Fruit fly (Drosophila melanogaster) whole organism, embryonic: ENCODE results near the gene CG4730.

ENCODE experiments used
- Abd-B ChIP-seq: fragments of 200-800 bp; sonication (Bioruptor generic); optimal IDR thresholded peaks from 2 replicates; lab custom pipeline; 2018; ENCODE audit warnings: missing biosample characterization, mild to moderate bottlenecking, missing genetic modification characterization, moderate library complexity
- Atf-2 ChIP-seq: fragments of 200-800 bp; sonication (Bioruptor generic); optimal IDR thresholded peaks from 2 replicates; lab custom pipeline; 2016; ENCODE audit warnings: missing biosample characterization, missing genetic modification characterization
- Atf3 ChIP-seq: fragments of 200-800 bp; sonication (Bioruptor generic); optimal IDR thresholded peaks from 3 replicates; lab custom pipeline; 2016; ENCODE audit warnings: missing biosample characterization, missing genetic modification characterization
- CG10431 ChIP-seq: fragments of 200-800 bp; sonication (Bioruptor generic); optimal IDR thresholded peaks from 3 replicates; lab custom pipeline; 2018; ENCODE audit warnings: missing biosample characterization, mild to moderate bottlenecking, missing genetic modification characterization
- CG11456 ChIP-seq: fragments of 200-800 bp; sonication (Bioruptor generic); IDR thresholded peaks from 3 replicates; pipeline ENCODE4 v1.3.6; 2022; ENCODE audit warnings: missing biosample characterization, missing genetic modification characterization
- CG12299 ChIP-seq: fragments of 200-800 bp; sonication (Bioruptor generic); optimal IDR thresholded peaks from 2 replicates; lab custom pipeline; 2018; ENCODE audit warnings: missing biosample characterization, mild to moderate bottlenecking, missing genetic modification characterization
- CG1233 ChIP-seq: fragments of 200-800 bp; sonication (Bioruptor generic); optimal IDR thresholded peaks from 4 replicates; lab custom pipeline; 2018; ENCODE audit warnings: missing biosample characterization, mild to moderate bottlenecking, missing genetic modification characterization
- CG13296 ChIP-seq: fragments of 200-800 bp; sonication (Bioruptor generic); optimal IDR thresholded peaks from 3 replicates; lab custom pipeline; 2018; ENCODE audit warnings: missing biosample characterization, mild to moderate bottlenecking, missing genetic modification characterization
- CG14050 ChIP-seq: fragments of 200-800 bp; sonication (Bioruptor generic); IDR thresholded peaks from 3 replicates; pipeline ENCODE4 v1.3.6; 2022; ENCODE audit warnings: missing biosample characterization, missing genetic modification characterization
- CG14860 ChIP-seq: fragments of 200-800 bp; sonication (Bioruptor generic); IDR thresholded peaks from 3 replicates; pipeline ENCODE4 v1.3.6; 2022; ENCODE audit warnings: missing biosample characterization, missing genetic modification characterization; ENCODE audit not compliant: partially characterized antibody
- CG14965 ChIP-seq: fragments of 200-800 bp; sonication (Bioruptor generic); optimal IDR thresholded peaks from 2 replicates; lab custom pipeline; 2016; ENCODE audit warnings: missing biosample characterization, missing genetic modification characterization, borderline replicate concordance
- CG15073 ChIP-seq: fragments of 200-800 bp; sonication (Bioruptor generic); optimal IDR thresholded peaks from 2 replicates; lab custom pipeline; 2016; ENCODE audit warnings: missing biosample characterization, missing genetic modification characterization
- CG1529 ChIP-seq: fragments of 200-800 bp; sonication (Bioruptor generic); optimal IDR thresholded peaks from 3 replicates; lab custom pipeline; 2018; ENCODE audit warnings: missing biosample characterization, missing genetic modification characterization
- CG15601 ChIP-seq: fragments of 200-800 bp; sonication (Bioruptor generic); optimal IDR thresholded peaks from 3 replicates; lab custom pipeline; 2019; ENCODE audit warnings: missing biosample characterization, mild to moderate bottlenecking, missing genetic modification characterization, moderate library complexity
- CG17912 ChIP-seq: fragments of 200-800 bp; sonication (Bioruptor generic); optimal IDR thresholded peaks from 2 replicates; lab custom pipeline; 2018; ENCODE audit warnings: missing biosample characterization, mild to moderate bottlenecking, missing genetic modification characterization
- CG32532 ChIP-seq: fragments of 200-800 bp; sonication (Bioruptor generic); IDR thresholded peaks from 2 replicates; pipeline ENCODE4 v1.3.6; 2022; ENCODE audit warnings: missing biosample characterization, missing genetic modification characterization
- CG3281 ChIP-seq: fragments of 200-800 bp; sonication (Bioruptor generic); optimal IDR thresholded peaks from 3 replicates; lab custom pipeline; 2017; ENCODE audit warnings: missing biosample characterization, mild to moderate bottlenecking, missing genetic modification characterization
- CG4360 ChIP-seq: fragments of 200-800 bp; sonication (Bioruptor generic); IDR thresholded peaks from 2 replicates; pipeline ENCODE4 v1.3.6; 2022; ENCODE audit warnings: missing biosample characterization, missing genetic modification characterization
- CG6254 ChIP-seq: fragments of 200-800 bp; sonication (Bioruptor generic); optimal IDR thresholded peaks from 3 replicates; lab custom pipeline; 2017; ENCODE audit warnings: mild to moderate bottlenecking, missing biosample characterization, missing genetic modification reagents, missing genetic modification characterization
- CG6683 ChIP-seq: fragments of 200-800 bp; sonication (Bioruptor generic); optimal IDR thresholded peaks from 2 replicates; lab custom pipeline; 2017; ENCODE audit warnings: missing biosample characterization, mild to moderate bottlenecking, missing genetic modification characterization, missing genetic modification reagents
- CG6765 ChIP-seq: fragments of 200-800 bp; sonication (Bioruptor generic); optimal IDR thresholded peaks from 3 replicates; lab custom pipeline; 2017; ENCODE audit warnings: missing biosample characterization, mild to moderate bottlenecking, missing genetic modification characterization
- CG7271 ChIP-seq: fragments of 200-800 bp; sonication (Bioruptor generic); optimal IDR thresholded peaks from 2 replicates; lab custom pipeline; 2018; ENCODE audit warnings: missing biosample characterization, mild to moderate bottlenecking, missing genetic modification characterization, moderate library complexity
- CG7556 ChIP-seq: fragments of 200-800 bp; sonication (Bioruptor generic); optimal IDR thresholded peaks from 2 replicates; lab custom pipeline; 2017; ENCODE audit warnings: missing biosample characterization, mild to moderate bottlenecking, missing genetic modification characterization
- CG8290 ChIP-seq, 3 experiments: fragments of 200-800 bp; sonication (Bioruptor generic); optimal IDR thresholded peaks; 2 replicates each; lab custom pipeline; 2016 to 2019; ENCODE audit warnings: missing biosample characterization in 3 of 3, missing genetic modification characterization in 3 of 3, mild to moderate bottlenecking in 2 of 3, moderate library complexity in 1 of 3
- D ChIP-seq, 2 experiments: fragments of 200-800 bp in 1 of 2; fragments of >200 bp in 1 of 2; sonication (Bioruptor generic) in 1 of 2; optimal IDR thresholded peaks; 2 replicates in 1 of 2; 3 replicates in 1 of 2; lab custom pipeline; 2017; ENCODE audit warnings: mild to moderate bottlenecking in 1 of 2, missing biosample characterization in 1 of 2, missing genetic modification characterization in 1 of 2, missing genetic modification reagents in 1 of 2
- Dip3 ChIP-seq: fragments of 200-800 bp; sonication (Bioruptor generic); optimal IDR thresholded peaks from 3 replicates; lab custom pipeline; 2016; ENCODE audit warnings: missing biosample characterization, missing genetic modification characterization
- ERR ChIP-seq: fragments of 200-800 bp; sonication (Bioruptor generic); optimal IDR thresholded peaks from 2 replicates; lab custom pipeline; 2016; ENCODE audit warnings: missing biosample characterization, missing genetic modification characterization
- NK7.1 ChIP-seq: fragments of 200-800 bp; sonication (Bioruptor generic); optimal IDR thresholded peaks from 3 replicates; lab custom pipeline; 2016; ENCODE audit warnings: missing biosample characterization, missing genetic modification characterization
- Nf-YA ChIP-seq: fragments of 200-800 bp; sonication (Bioruptor generic); IDR thresholded peaks from 2 replicates; pipeline ENCODE4 v1.3.6; 2022; ENCODE audit warnings: missing biosample characterization, missing genetic modification characterization
- Ravus ChIP-seq: fragments of 200-800 bp; sonication (Bioruptor generic); IDR thresholded peaks from 2 replicates; pipeline ENCODE4 v1.3.6; 2022; ENCODE audit warnings: missing biosample characterization, missing genetic modification characterization
- TFAM ChIP-seq: fragments of 200-800 bp; sonication (Bioruptor generic); optimal IDR thresholded peaks from 2 replicates; lab custom pipeline; 2017; ENCODE audit warnings: missing biosample characterization, missing genetic modification characterization, inconsistent platforms
- Vsx1 ChIP-seq: fragments of 200-800 bp; sonication (Bioruptor generic); optimal IDR thresholded peaks from 2 replicates; lab custom pipeline; 2017; ENCODE audit warnings: missing biosample characterization, mild to moderate bottlenecking, missing genetic modification characterization, missing genetic modification reagents
- ac ChIP-seq: fragments of 200-800 bp; sonication (Bioruptor generic); optimal IDR thresholded peaks from 3 replicates; lab custom pipeline; 2017; ENCODE audit warnings: missing biosample characterization, mild to moderate bottlenecking, missing genetic modification characterization
- bbx ChIP-seq: fragments of 200-800 bp; sonication (Bioruptor generic); IDR thresholded peaks from 2 replicates; pipeline ENCODE4 v1.3.6; 2022; ENCODE audit warnings: missing biosample characterization, missing genetic modification characterization; ENCODE audit not compliant: partially characterized antibody
- ci ChIP-seq: fragments of 200-800 bp; sonication (Bioruptor generic); IDR thresholded peaks from 3 replicates; pipeline ENCODE4 v1.3.6; 2022; ENCODE audit warnings: missing biosample characterization, missing genetic modification characterization
- ham ChIP-seq: fragments of 200-800 bp; sonication (Bioruptor generic); IDR thresholded peaks from 2 replicates; pipeline ENCODE4 v1.3.6; 2022; ENCODE audit warnings: missing biosample characterization, missing genetic modification characterization
- jing ChIP-seq: fragments of 200-800 bp; sonication (Bioruptor generic); optimal IDR thresholded peaks from 2 replicates; lab custom pipeline; 2018; ENCODE audit warnings: missing biosample characterization, mild to moderate bottlenecking, missing genetic modification characterization
- knrl ChIP-seq: fragments of 200-800 bp; sonication (Bioruptor generic); IDR thresholded peaks from 3 replicates; pipeline ENCODE4 v1.3.6; 2022; ENCODE audit warnings: missing biosample characterization, missing genetic modification characterization; ENCODE audit not compliant: partially characterized antibody
- odd ChIP-seq: fragments of 200-800 bp; sonication (Bioruptor generic); optimal IDR thresholded peaks from 2 replicates; lab custom pipeline; 2017; ENCODE audit warnings: missing biosample characterization, mild to moderate bottlenecking, missing genetic modification characterization
- org-1 ChIP-seq: fragments of 200-800 bp; sonication (Bioruptor generic); optimal IDR thresholded peaks from 2 replicates; lab custom pipeline; 2017; ENCODE audit warnings: missing biosample characterization, missing genetic modification characterization
- p53 ChIP-seq: fragments of 200-800 bp; sonication (Bioruptor generic); optimal IDR thresholded peaks from 2 replicates; lab custom pipeline; 2016; ENCODE audit warnings: missing biosample characterization, missing genetic modification characterization
- pan ChIP-seq, 4 experiments: fragments of >200 bp in 3 of 4; fragments of 200-800 bp in 1 of 4; sonication (Bioruptor generic) in 1 of 4; optimal IDR thresholded peaks in 3 of 4; IDR thresholded peaks in 1 of 4; 2 replicates each; pipeline versions ENCODE4 v1.3.6 to Lab custom; 2017 to 2022; ENCODE audit warnings: missing biosample characterization in 2 of 4, missing genetic modification characterization in 2 of 4, mixed read lengths in 1 of 4
- ranshi ChIP-seq: fragments of 200-800 bp; sonication (Bioruptor generic); IDR thresholded peaks from 2 replicates; pipeline ENCODE4 v1.3.6; 2022; ENCODE audit warnings: missing biosample characterization, missing genetic modification characterization
- stc ChIP-seq: fragments of 200-800 bp; sonication (Bioruptor generic); IDR thresholded peaks from 2 replicates; pipeline ENCODE4 v1.3.6; 2022; ENCODE audit warnings: missing biosample characterization, missing genetic modification characterization
- tx ChIP-seq: fragments of 200-800 bp; sonication (Bioruptor generic); optimal IDR thresholded peaks from 2 replicates; lab custom pipeline; 2016; ENCODE audit warnings: missing biosample characterization, missing genetic modification characterization
- unpg ChIP-seq: fragments of 200-800 bp; sonication (Bioruptor generic); optimal IDR thresholded peaks from 3 replicates; lab custom pipeline; 2018; ENCODE audit warnings: missing biosample characterization, mild to moderate bottlenecking, missing genetic modification characterization, moderate library complexity
- vfl ChIP-seq: fragments of 200-800 bp; sonication (Bioruptor generic); optimal IDR thresholded peaks from 2 replicates; lab custom pipeline; 2016; ENCODE audit warnings: missing biosample characterization, missing genetic modification characterization
- z ChIP-seq: fragments of 200-800 bp; sonication (Bioruptor generic); IDR thresholded peaks from 3 replicates; pipeline ENCODE4 v1.3.6; 2022; ENCODE audit warnings: missing biosample characterization, missing genetic modification characterization

CG4730 gene

dm6 chr3R:25661531-25662193 lies 16.8 kb downstream of the CG4730 start, which contains the start of gene RASSF8 (continued):
- TF ChIP-seq ac (GFP tag; lab: Kevin White, UChicago) (no peak), Atf3 (GFP tag; lab: Kevin White, UChicago) (no peak), CG6683 (GFP tag; lab: Kevin White, UChicago) (no peak), Nf-YA (GFP tag; lab: Robert Waterston, UW) (no peak; the same call in 1 of the 2 replicates), ci (GFP tag; lab: Robert Waterston, UW) (0 out of 3 replicates have a peak, but pooled peaks have one; percentile 7), vfl (GFP tag; lab: Kevin White, UChicago) (no peak), CG17912 (GFP tag; lab: Kevin White, UChicago) (no peak), CG3281 (GFP tag; lab: Kevin White, UChicago) (no peak), z (GFP tag; lab: Robert Waterston, UW) (no peak), ranshi (no peak), CG11456 (peak; percentile 62; the same call in 1 of the 3 replicates), unpg (no peak), stc (no peak), Ravus (GFP tag; lab: Robert Waterston, UW) (no peak), CG15601 (no peak), TFAM (GFP tag; lab: Kevin White, UChicago) (no peak), CG10431 (no peak), CG4360 (peak; percentile 95), CG6254 (no peak), CG1233 (GFP tag; lab: Kevin White, UChicago) (peak; percentile 7), CG1529 (no peak), bbx (GFP tag; lab: Robert Waterston, UW) (peak; percentile 64), tx (GFP tag; lab: Kevin White, UChicago) (no peak), odd (no peak), CG7271 (tag; lab: Kevin White, UChicago) (no peak), ham (GFP tag; lab: Robert Waterston, UW) (no peak), CG14965 (GFP tag; lab: Kevin White, UChicago) (no peak), ERR (GFP tag; lab: Kevin White, UChicago) (no peak), CG7556 (GFP tag; lab: Kevin White, UChicago) (no peak), CG15073 (GFP tag; lab: Kevin White, UChicago) (peak; percentile 6), knrl (GFP tag; lab: Robert Waterston, UW) (peak; percentile 67), CG12299 (tag; lab: Kevin White, UChicago) (no peak), Abd-B (GFP tag; lab: Kevin White, UChicago) (no peak), CG14860 (GFP tag; lab: Robert Waterston, UW) (no peak), CG6765 (GFP tag; lab: Kevin White, UChicago) (no peak), Vsx1 (no peak), jing (GFP tag; lab: Kevin White, UChicago) (no peak), Atf-2 (GFP tag; lab: Kevin White, UChicago) (peak; percentile 43), Dip3 (peak; percentile 12), CG14050 (GFP tag; lab: Robert Waterston, UW) (no peak), org-1 (no peak), pan (optimal IDR thresholded peaks at IDR 0.05; lab: Kevin White, UChicago) (no peak), pan (GFP tag; optimal IDR thresholded peaks at IDR 0.05 in 1 of 2, IDR thresholded peaks at IDR 0.05 in 1 of 2) (no peak), CG8290 (GFP tag; optimal IDR thresholded peaks at IDR 0.05; lab: Kevin White, UChicago) (no peak), CG8290 (tag; optimal IDR thresholded peaks at IDR 0.05; lab: Kevin White, UChicago) (no peak), CG32532 (GFP tag; lab: Robert Waterston, UW) (peak; percentile 46), D (optimal IDR thresholded peaks at IDR 0.05; lab: Kevin White, UChicago) (no peak), D (GFP tag; optimal IDR thresholded peaks at IDR 0.05; lab: Kevin White, UChicago) (no peak), p53 (no peak), CG13296 (peak; percentile 4), NK7.1 (GFP tag; lab: Kevin White, UChicago) (no peak)
